Worm (Caenorhabditis elegans): ENCODE measurements around the gene clh-5.

The clh-5 gene

DNA sequence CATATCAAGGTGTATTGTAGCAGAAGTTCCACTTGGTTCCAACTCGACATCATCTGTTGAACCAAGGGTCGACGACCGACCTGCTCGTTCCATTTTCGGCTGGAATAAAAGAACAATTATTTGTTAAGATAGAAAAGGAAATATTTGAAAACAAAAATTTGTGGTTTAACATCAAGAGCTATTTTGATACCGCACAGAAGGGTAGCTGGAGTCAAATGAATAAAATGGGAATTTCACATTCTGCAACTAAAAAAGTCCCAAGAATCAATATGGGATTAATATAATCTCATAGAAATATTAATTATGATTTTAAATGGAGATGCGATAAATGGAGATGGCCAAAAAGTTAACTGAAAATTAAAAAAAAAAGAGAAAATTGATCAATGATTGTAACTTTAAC is at the start of gene clh-5:
Gene clh-5 (minus strand): TSS at position 101 of the 400 bp plus-strand sequence.
- TF ChIP-seq lin-40 (tag; optimal IDR thresholded peaks at IDR 0.05) (no peak), nhr-120 (GFP tag; IDR thresholded peaks at IDR 0.05) (no peak), C17E4.6 (GFP tag; IDR thresholded peaks at IDR 0.05) (no peak), aptf-3 (GFP tag; IDR thresholded peaks at IDR 0.05) (no peak), ZK185.1 (tag; optimal IDR thresholded peaks at IDR 0.05; ENCODE audit: poor library complexity, severe bottlenecking) (no peak), madf-8 (GFP tag; conservative IDR thresholded peaks at IDR 0.05) (no peak), F37B4.10 (GFP tag; IDR thresholded peaks at IDR 0.05) (no peak), xnd-1 (tag; optimal IDR thresholded peaks at IDR 0.05) (no peak), Y95B8A.8 (GFP tag; IDR thresholded peaks at IDR 0.05) (no peak), T07F8.4 (tag; optimal IDR thresholded peaks at IDR 0.05) (no peak)

DNA sequence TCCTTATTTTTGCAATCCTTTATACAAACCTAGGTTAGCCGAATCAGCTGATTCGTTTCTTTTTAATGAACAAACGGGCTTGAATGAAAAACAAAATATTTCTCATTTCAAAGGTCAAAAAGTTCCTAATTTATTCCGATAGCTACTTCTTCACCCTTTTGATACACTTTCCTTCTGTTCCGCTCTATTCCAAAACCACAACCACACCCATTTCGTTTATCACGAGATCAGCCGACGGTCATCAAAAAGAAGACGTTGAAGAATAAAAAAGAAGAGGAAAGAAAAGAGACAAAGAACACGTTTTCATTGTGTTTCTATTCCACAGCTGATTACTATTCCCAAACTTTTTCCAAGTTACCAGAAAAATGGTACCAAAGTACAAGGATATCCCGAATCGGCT is 49.7 kb upstream of the clh-5 start:
- no peak for TF ChIP-seq hmg-1.2 (GFP tag; IDR thresholded peaks at IDR 0.05)
- TF ChIP-seq sptf-2 (GFP tag; optimal IDR thresholded peaks at IDR 0.05) = no peak
- no peak for TF ChIP-seq ztf-18 (tag; optimal IDR thresholded peaks at IDR 0.05)
- no peak for TF ChIP-seq lag-1 (GFP tag; IDR thresholded peaks at IDR 0.05)
- TF ChIP-seq F33H1.4 (GFP tag; IDR thresholded peaks at IDR 0.05) = no peak
- TF ChIP-seq B0261.1 (tag; optimal IDR thresholded peaks at IDR 0.05) = no peak
- no peak for TF ChIP-seq cebp-1 (GFP tag; IDR thresholded peaks at IDR 0.05)
- TF ChIP-seq cebp-1 (tag; optimal IDR thresholded peaks at IDR 0.05) = no peak
- TF ChIP-seq fkh-3 (tag; optimal IDR thresholded peaks at IDR 0.05) = no peak
- TF ChIP-seq cebp-2 (GFP tag; IDR thresholded peaks at IDR 0.05) = no peak

DNA sequence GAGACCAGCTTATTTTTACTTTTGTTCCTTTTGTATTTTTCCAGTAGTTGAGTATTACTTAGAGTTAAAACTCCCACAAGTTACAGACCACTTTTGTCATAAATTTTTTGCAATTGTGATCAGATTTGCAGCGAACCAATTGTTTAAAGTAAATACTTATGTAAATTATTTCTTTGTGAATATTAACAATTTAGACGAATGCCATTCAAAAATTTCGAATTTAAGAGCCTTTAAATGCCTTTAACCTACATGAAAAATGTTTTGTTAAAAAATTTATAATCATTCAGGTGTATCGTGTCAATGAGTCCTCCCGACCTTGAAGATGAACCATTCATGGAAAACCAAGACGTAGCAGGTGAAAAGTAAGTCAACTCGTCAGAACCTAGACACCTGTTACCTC is 47.6 kb upstream of the clh-5 start, which contains the start of gene W07A12.4:
Gene W07A12.4 (plus strand): TSS at position 301 of the 400 bp plus-strand sequence.
- TF ChIP-seq sea-2 (GFP tag; IDR thresholded peaks at IDR 0.05) (no peak), ztf-28 (GFP tag; IDR thresholded peaks at IDR 0.05) (no peak), F52B5.7 (tag; optimal IDR thresholded peaks at IDR 0.05) (no peak), F49E8.2 (tag; optimal IDR thresholded peaks at IDR 0.05; ENCODE audit: insufficient read depth) (no peak), hrde-1 (tag; optimal IDR thresholded peaks at IDR 0.05; ENCODE audit: borderline replicate concordance) (no peak), F22D6.2 (tag; optimal IDR thresholded peaks at IDR 0.05) (no peak), snpc-1.3 (tag; optimal IDR thresholded peaks at IDR 0.05; ENCODE audit: insufficient read depth) (no peak), tlf-1 (GFP tag; optimal IDR thresholded peaks at IDR 0.05) (no peak), nhr-120 (GFP tag; IDR thresholded peaks at IDR 0.05) (no peak), let-607 (tag; optimal IDR thresholded peaks at IDR 0.05) (no peak), tbx-9 (tag; optimal IDR thresholded peaks at IDR 0.05; ENCODE audit: borderline replicate concordance) (no peak), D2030.7 (GFP tag; IDR thresholded peaks at IDR 0.05) (no peak), attf-3 (GFP tag; conservative IDR thresholded peaks at IDR 0.05) (no peak)

DNA sequence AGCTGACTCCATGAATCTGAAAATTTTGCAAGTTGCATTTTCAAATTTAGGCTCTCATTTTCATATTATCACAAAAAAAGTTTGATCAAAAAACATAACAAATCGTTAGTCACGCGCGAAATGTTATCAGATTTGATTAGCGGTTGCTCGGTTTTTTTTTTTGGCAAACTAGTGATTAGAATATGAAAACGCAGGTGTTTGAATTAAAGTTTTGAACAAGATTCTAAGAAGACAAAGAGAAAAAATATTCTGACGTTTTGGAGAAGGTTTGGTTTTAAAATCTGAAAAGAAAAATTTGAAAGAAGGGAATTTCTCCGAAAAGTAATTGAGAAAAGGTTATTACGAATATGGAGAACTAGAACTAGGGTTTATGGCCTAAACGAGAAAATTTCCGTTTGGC is 46.0 kb upstream of the clh-5 start:
- TF ChIP-seq ZK185.1 (tag; optimal IDR thresholded peaks at IDR 0.05; ENCODE audit: poor library complexity, severe bottlenecking) (no peak), ccch-3 (GFP tag; optimal IDR thresholded peaks at IDR 0.05) (no peak), F10E7.11 (tag; optimal IDR thresholded peaks at IDR 0.05) (no peak), nfyb-1 (GFP tag; IDR thresholded peaks at IDR 0.05) (no peak), lir-1 (GFP tag; conservative IDR thresholded peaks at IDR 0.05) (no peak), F57A8.1 (GFP tag; optimal IDR thresholded peaks at IDR 0.05) (no peak), ztf-3 (GFP tag; optimal IDR thresholded peaks at IDR 0.05) (no peak)
